Worm (Caenorhabditis elegans): Measurements from ENCODE around the gene vhp-1.

vhp-1 gene

ce11 chrII:5324653-5325052 is 1.6 kb downstream of the vhp-1 start:
- TF ChIP-seq M03D4.4 (tag; optimal IDR thresholded peaks at IDR 0.05) (no peak), lin-13 (tag; optimal IDR thresholded peaks at IDR 0.05) (no peak), unc-62 (GFP tag; optimal IDR thresholded peaks at IDR 0.05) (no peak), hlh-1 (tag; optimal IDR thresholded peaks at IDR 0.05) (no peak)

ce11 chrII:5326024-5326627 is 3.0 kb downstream of the vhp-1 start:
- TF ChIP-seq nhr-28 (tag; optimal IDR thresholded peaks at IDR 0.05) (no peak), ztf-11 (tag; optimal IDR thresholded peaks at IDR 0.05) (no peak), lin-32 (GFP tag; optimal IDR thresholded peaks at IDR 0.05) (no peak), pha-4 (tag; optimal IDR thresholded peaks at IDR 0.05) (peak; percentile 34), mep-1 (tag; optimal IDR thresholded peaks at IDR 0.05) (peak; percentile 39), unc-120 (tag; optimal IDR thresholded peaks at IDR 0.05; ENCODE audit: poor library complexity, severe bottlenecking) (peak; percentile 71), hlh-1 (tag; optimal IDR thresholded peaks at IDR 0.05) (peak; percentile 38), ces-1 (GFP tag; optimal IDR thresholded peaks at IDR 0.05) (peak; percentile 72), nhr-76 (tag; optimal IDR thresholded peaks at IDR 0.05) (no peak), zip-8 (tag; optimal IDR thresholded peaks at IDR 0.05) (no peak), lsy-2 (tag; optimal IDR thresholded peaks at IDR 0.05) (peak; percentile 22), cnd-1 (tag; optimal IDR thresholded peaks at IDR 0.05) (no peak), tbx-8 (GFP tag; optimal IDR thresholded peaks at IDR 0.05) (no peak), sem-2 (GFP tag; optimal IDR thresholded peaks at IDR 0.05) (no peak), ceh-43 (GFP tag; optimal IDR thresholded peaks at IDR 0.05) (no peak), bed-3 (GFP tag; optimal IDR thresholded peaks at IDR 0.05) (no peak), M03D4.4 (tag; optimal IDR thresholded peaks at IDR 0.05) (no peak), sptf-1 (tag; optimal IDR thresholded peaks at IDR 0.05) (no peak), unc-62 (GFP tag; optimal IDR thresholded peaks at IDR 0.05) (peak; percentile 57), ham-2 (GFP tag; optimal IDR thresholded peaks at IDR 0.05) (no peak)

DNA sequence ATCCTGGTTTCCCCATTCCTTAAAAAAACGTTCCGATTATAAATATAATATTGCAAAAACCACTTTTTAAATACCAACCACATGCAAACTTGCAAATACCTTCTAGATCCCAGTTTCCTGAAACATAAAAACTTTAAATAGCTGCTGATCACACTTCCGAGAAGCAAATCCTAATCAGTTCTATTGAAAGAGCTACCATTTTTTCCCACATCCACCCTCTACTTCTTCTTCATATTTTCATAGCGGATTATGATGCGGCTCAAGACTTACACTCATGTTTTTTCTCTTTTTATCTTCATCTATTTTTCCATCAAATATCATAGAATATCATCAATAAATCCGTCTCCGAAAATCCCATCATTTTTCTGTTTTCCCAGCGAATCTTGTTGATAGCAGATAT is 3.8 kb downstream of the vhp-1 start:
- no peak for TF ChIP-seq nhr-2 (tag; optimal IDR thresholded peaks at IDR 0.05)
- TF ChIP-seq cnd-1 (tag; optimal IDR thresholded peaks at IDR 0.05): no peak
- TF ChIP-seq nhr-12 (tag; optimal IDR thresholded peaks at IDR 0.05): no peak
- TF ChIP-seq zip-8 (tag; optimal IDR thresholded peaks at IDR 0.05): no peak
- no peak for TF ChIP-seq snpc-4 (tag; optimal IDR thresholded peaks at IDR 0.05)
- TF ChIP-seq unc-39 (tag; optimal IDR thresholded peaks at IDR 0.05): no peak

ce11 chrII:5328912-5329311 is 5.8 kb downstream of the vhp-1 start:
- TF ChIP-seq unc-62 (GFP tag; optimal IDR thresholded peaks at IDR 0.05) (no peak), unc-39 (tag; optimal IDR thresholded peaks at IDR 0.05) (no peak), lin-32 (GFP tag; optimal IDR thresholded peaks at IDR 0.05) (no peak), elt-1 (tag; optimal IDR thresholded peaks at IDR 0.05; ENCODE audit: borderline replicate concordance, insufficient read depth) (peak; percentile 31), unc-120 (tag; optimal IDR thresholded peaks at IDR 0.05; ENCODE audit: poor library complexity, severe bottlenecking) (no peak), pha-4 (tag; optimal IDR thresholded peaks at IDR 0.05) (no peak)

DNA sequence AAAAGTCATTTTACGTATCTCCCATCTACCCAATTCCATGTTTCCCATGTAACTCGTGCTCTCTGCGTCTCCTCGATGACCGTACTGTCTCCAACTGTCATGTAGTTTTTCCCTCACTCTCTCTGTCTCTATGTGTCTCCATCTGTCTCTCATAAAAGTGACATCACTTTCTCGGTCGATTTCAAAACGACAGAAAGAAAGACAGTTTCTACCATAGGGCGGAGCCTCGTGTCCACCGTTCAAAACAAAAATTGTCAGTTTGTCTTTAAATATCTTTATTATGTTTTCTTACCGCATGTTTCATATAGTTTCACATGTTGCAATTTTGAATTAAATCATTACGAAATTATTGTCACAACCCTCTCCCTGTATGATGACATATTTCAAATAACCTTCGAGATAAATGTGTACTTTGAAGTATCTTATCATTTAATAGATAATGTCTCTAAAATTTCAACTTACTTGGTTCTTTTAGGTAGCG is 7.2 kb downstream of the vhp-1 start:
- peak; percentile 24 for TF ChIP-seq pha-4 (tag; optimal IDR thresholded peaks at IDR 0.05)
- no peak for TF ChIP-seq zip-8 (tag; optimal IDR thresholded peaks at IDR 0.05)
- no peak for TF ChIP-seq nhr-76 (tag; optimal IDR thresholded peaks at IDR 0.05)
- TF ChIP-seq nhr-237 (tag; optimal IDR thresholded peaks at IDR 0.05): peak; percentile 68
- TF ChIP-seq mep-1 (tag; optimal IDR thresholded peaks at IDR 0.05): peak; percentile 6
- TF ChIP-seq mab-5 (tag; optimal IDR thresholded peaks at IDR 0.05): no peak
- TF ChIP-seq lsy-2 (tag; optimal IDR thresholded peaks at IDR 0.05): no peak
- no peak for TF ChIP-seq lin-32 (GFP tag; optimal IDR thresholded peaks at IDR 0.05)
- TF ChIP-seq nhr-28 (tag; optimal IDR thresholded peaks at IDR 0.05): no peak
- peak; percentile 22 for TF ChIP-seq ceh-39 (tag; optimal IDR thresholded peaks at IDR 0.05)
- TF ChIP-seq ces-1 (GFP tag; optimal IDR thresholded peaks at IDR 0.05): peak; percentile 52
- TF ChIP-seq ceh-83 (GFP tag; optimal IDR thresholded peaks at IDR 0.05): no peak
- TF ChIP-seq unc-62 (GFP tag; optimal IDR thresholded peaks at IDR 0.05): peak; percentile 92
- peak; percentile 22 for TF ChIP-seq nhr-2 (tag; optimal IDR thresholded peaks at IDR 0.05)

Data from whole organism, mixed stage, embryonic.